Worm (Caenorhabditis elegans) whole organism, midembryonic: ENCODE measurements around the gene Y37E11AL.2.

Experiments
- T22C8.4 ChIP-seq: fragments of 200-800 bp; sonication (Bioruptor generic); IDR thresholded peaks from 2 replicates; pipeline ENCODE4 v1.3.6; 2022; ENCODE audit warnings: missing genetic modification characterization, missing compliant biosample characterization
- flt-1 ChIP-seq: fragments of 200-800 bp; sonication (Bioruptor generic); IDR thresholded peaks from 2 replicates; pipeline ENCODE4 v1.3.6; 2022; ENCODE audit warnings: missing genetic modification characterization, missing compliant biosample characterization
- ztf-23 ChIP-seq: fragments of 200-800 bp; sonication (Bioruptor generic); IDR thresholded peaks from 2 replicates; pipeline ENCODE4 v1.3.6; 2022; ENCODE audit warnings: missing genetic modification reagents, missing genetic modification characterization, missing compliant biosample characterization

- TF ChIP-seq T22C8.4 (GFP tag; lab: Robert Waterston, UW) (no peak; the same call in 1 of the 2 replicates), flt-1 (GFP tag; lab: Robert Waterston, UW) (0 out of 2 replicates have a peak, but pooled peaks have one; percentile 18), ztf-23 (no peak)
Measured at ce11 chrIV:3694638-3695037, 3.7 kb upstream of the Y37E11AL.2 start, which contains the start of the genes taf-6.2 and Y37E11AL.3.
